Worm (Caenorhabditis elegans) whole organism, L4/young adult: Measurements from ENCODE around the gene ocr-1.

Source experiments
- W03F9.2 ChIP-seq: fragments of 150-350 bp; optimal IDR thresholded peaks from 2 replicates; lab custom pipeline; 2014; ENCODE audit warnings: missing biosample characterization, missing genetic modification characterization
- dao-5 ChIP-seq: sonication (generic microtip); optimal IDR thresholded peaks from 2 replicates; lab custom pipeline; 2016; ENCODE audit warnings: missing genotype, missing genetic modification characterization, moderate library complexity, missing compliant biosample characterization
- him-1 ChIP-seq: sonication (generic microtip); optimal IDR thresholded peaks from 2 replicates; lab custom pipeline; 2016; ENCODE audit warnings: missing genotype, missing genetic modification reagents, missing genetic modification characterization, missing compliant biosample characterization

- TF ChIP-seq him-1 (tag; lab: Kevin White, UChicago), result no peak
- no peak for TF ChIP-seq W03F9.2 (tag; lab: Kevin White, UChicago)
- TF ChIP-seq dao-5 (tag; lab: Kevin White, UChicago), result no peak
Measured at ce11 chrV:10814333-10814732, 50.2 kb downstream of the ocr-1 start.
